Fruit fly (Drosophila melanogaster): ENCODE data around the gene MnM.
A peak's percentile ranks its signal among the peaks of the same experiment; 100 is the strongest.

The MnM gene

DNA sequence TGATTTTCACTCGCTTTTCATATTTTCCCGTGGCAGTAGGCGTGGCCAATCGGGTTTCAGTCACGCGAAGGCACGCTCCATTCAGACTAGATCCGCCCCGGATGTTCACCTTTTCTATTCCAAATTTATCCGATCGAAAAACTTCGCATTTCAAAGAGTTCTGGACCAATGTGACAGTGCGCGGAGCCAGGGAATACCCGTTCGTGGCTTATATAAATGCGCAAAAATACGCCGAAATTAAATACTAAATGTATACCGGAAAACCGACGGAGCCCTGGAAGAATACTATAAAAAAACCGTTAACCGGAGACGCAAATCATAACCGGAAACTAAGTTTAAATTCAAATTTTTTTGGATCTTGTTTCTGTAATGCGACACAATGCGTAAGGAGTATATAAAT, 50.8 kb downstream of the MnM start, which contains the start of gene promL (continued):
- no peak for TF ChIP-seq CG15073 (GFP tag; optimal IDR thresholded peaks at IDR 0.05)
- no peak for TF ChIP-seq CG4820 (GFP tag; optimal IDR thresholded peaks at IDR 0.05)
- peak; percentile 46 for TF ChIP-seq CG9817 (tag; optimal IDR thresholded peaks at IDR 0.05)
- TF ChIP-seq CG30403 (GFP tag; optimal IDR thresholded peaks at IDR 0.05), result peak; percentile 49
- peak; percentile 74 for TF ChIP-seq CG17568 (GFP tag; optimal IDR thresholded peaks at IDR 0.05)
- TF ChIP-seq Ssrp (tag; optimal IDR thresholded peaks at IDR 0.05), result no peak
- peak; percentile 57 for TF ChIP-seq Camta (GFP tag; optimal IDR thresholded peaks at IDR 0.05)
- TF ChIP-seq CG14441 (GFP tag; IDR thresholded peaks at IDR 0.05), result no peak
- TF ChIP-seq bsh (GFP tag; optimal IDR thresholded peaks at IDR 0.05), result peak in 1 of 2 experiments; percentile 41
- peak; percentile 17 for TF ChIP-seq cwo (GFP tag; optimal IDR thresholded peaks at IDR 0.05)
- peak; percentile 71; the same call in 1 of the 3 replicates for TF ChIP-seq CG34422 (GFP tag; IDR thresholded peaks at IDR 0.05)
- TF ChIP-seq gsb (GFP tag; IDR thresholded peaks at IDR 0.05), result no peak
- TF ChIP-seq CG6689 (GFP tag; IDR thresholded peaks at IDR 0.05), result no peak
- peak in 1 of 2 experiments; percentile 30 for TF ChIP-seq crp (GFP tag; optimal IDR thresholded peaks at IDR 0.05)
- TF ChIP-seq scrt (GFP tag; optimal IDR thresholded peaks at IDR 0.05), result peak; percentile 65
- peak; percentile 88 for TF ChIP-seq CG12659 (GFP tag; optimal IDR thresholded peaks at IDR 0.05)
- TF ChIP-seq CG15696 (tag; optimal IDR thresholded peaks at IDR 0.05), result peak; percentile 27
- TF ChIP-seq CG9932 (GFP tag; IDR thresholded peaks at IDR 0.05), result no peak
- TF ChIP-seq CG11723 (GFP tag; optimal IDR thresholded peaks at IDR 0.05), result peak; percentile 28
- TF ChIP-seq CTCF (GFP tag; optimal IDR thresholded peaks at IDR 0.05), result peak; percentile 47
- no peak for TF ChIP-seq tx (GFP tag; optimal IDR thresholded peaks at IDR 0.05)
- peak; percentile 16 for TF ChIP-seq jumu (GFP tag; optimal IDR thresholded peaks at IDR 0.05)
- 0 out of 2 replicates have a peak, but pooled peaks have one; percentile 11 for TF ChIP-seq HLH3B (GFP tag; IDR thresholded peaks at IDR 0.05)
- no peak for TF ChIP-seq ro (GFP tag; IDR thresholded peaks at IDR 0.05)
- peak; percentile 70 for TF ChIP-seq CG31441 (GFP tag; IDR thresholded peaks at IDR 0.05)
- no peak for TF ChIP-seq prd (optimal IDR thresholded peaks at IDR 0.05)
- TF ChIP-seq prd (GFP tag; IDR thresholded peaks at IDR 0.05), result no peak
- TF ChIP-seq run (tag; optimal IDR thresholded peaks at IDR 0.05), result no peak
- TF ChIP-seq ERR (GFP tag; optimal IDR thresholded peaks at IDR 0.05), result peak; percentile 12
- peak; percentile 48 for TF ChIP-seq ewg (GFP tag; optimal IDR thresholded peaks at IDR 0.05)
- TF ChIP-seq CG6765 (GFP tag; optimal IDR thresholded peaks at IDR 0.05), result peak; percentile 81
- no peak for TF ChIP-seq hth (optimal IDR thresholded peaks at IDR 0.05)
- TF ChIP-seq CG13624 (GFP tag; optimal IDR thresholded peaks at IDR 0.05), result peak; percentile 68
- TF ChIP-seq Abd-B (GFP tag; optimal IDR thresholded peaks at IDR 0.05), result no peak
- TF ChIP-seq CG6683 (GFP tag; optimal IDR thresholded peaks at IDR 0.05), result no peak
- TF ChIP-seq CG8359 (GFP tag; optimal IDR thresholded peaks at IDR 0.05; ENCODE audit: borderline replicate concordance), result no peak
- peak; percentile 67 for TF ChIP-seq gsb-n (tag; optimal IDR thresholded peaks at IDR 0.05)
- TF ChIP-seq tio (GFP tag; optimal IDR thresholded peaks at IDR 0.05), result no peak
- no peak for TF ChIP-seq sisA (GFP tag; IDR thresholded peaks at IDR 0.05)
- no peak; the same call in 1 of the 2 replicates for TF ChIP-seq CG4360 (GFP tag; IDR thresholded peaks at IDR 0.05)
- TF ChIP-seq CG18619 (GFP tag; optimal IDR thresholded peaks at IDR 0.05), result peak; percentile 64
- no peak for TF ChIP-seq br (optimal IDR thresholded peaks at IDR 0.05)
- TF ChIP-seq pfk (GFP tag; optimal IDR thresholded peaks at IDR 0.05), result no peak
- TF ChIP-seq cas (GFP tag; IDR thresholded peaks at IDR 0.05), result no peak
- peak; percentile 83 for TF ChIP-seq NC2β (GFP tag; optimal IDR thresholded peaks at IDR 0.05)
- peak; percentile 16 for TF ChIP-seq Hey (tag; optimal IDR thresholded peaks at IDR 0.05)
- peak; percentile 21 for TF ChIP-seq Vsx1 (GFP tag; optimal IDR thresholded peaks at IDR 0.05)
- TF ChIP-seq maf-S (GFP tag; optimal IDR thresholded peaks at IDR 0.05), result peak; percentile 40
- TF ChIP-seq knrl (GFP tag; IDR thresholded peaks at IDR 0.05; ENCODE audit: partially characterized antibody), result peak; percentile 26; the same call in 1 of the 3 replicates
- TF ChIP-seq HmgZ (tag; optimal IDR thresholded peaks at IDR 0.05), result peak; percentile 80
- peak; percentile 74 for TF ChIP-seq onecut (GFP tag; IDR thresholded peaks at IDR 0.05)
- no peak for TF ChIP-seq ttk (GFP tag; IDR thresholded peaks at IDR 0.05)
